Worm (Caenorhabditis elegans) whole organism, early embryonic: ENCODE data around the gene nhr-18.

ENCODE experiments used
- F13C5.2 ChIP-seq: sonication (generic microtip); optimal IDR thresholded peaks from 2 replicates; lab custom pipeline; 2017; ENCODE audit warnings: mild to moderate bottlenecking, missing genetic modification characterization, inconsistent platforms, missing compliant biosample characterization
- aly-1 ChIP-seq: sonication (generic microtip); optimal IDR thresholded peaks from 2 replicates; lab custom pipeline; 2016; ENCODE audit warnings: missing genetic modification characterization, missing compliant biosample characterization
- ama-1 ChIP-seq: fragments of 150-350 bp; optimal IDR thresholded peaks from 2 replicates; lab custom pipeline; 2014
- ceh-36 ChIP-seq: sonication (generic microtip); optimal IDR thresholded peaks from 2 replicates; lab custom pipeline; 2016; ENCODE audit warnings: missing genetic modification characterization, inconsistent platforms, missing compliant biosample characterization
- flt-1 ChIP-seq: fragments of 200-800 bp; sonication (Bioruptor generic); IDR thresholded peaks from 2 replicates; pipeline ENCODE4 v1.3.6; 2022; ENCODE audit warnings: missing genetic modification characterization, missing compliant biosample characterization
- hnd-1 ChIP-seq: sonication (generic microtip); optimal IDR thresholded peaks from 2 replicates; lab custom pipeline; 2016; ENCODE audit warnings: missing genetic modification characterization, missing compliant biosample characterization
- pes-1 ChIP-seq: fragments of 200-800 bp; sonication (Bioruptor generic); IDR thresholded peaks from 2 replicates; pipeline ENCODE4 v1.3.6; 2022; ENCODE audit warnings: missing genetic modification reagents, missing genetic modification characterization, missing compliant biosample characterization
- scrt-1 ChIP-seq: fragments of 200-800 bp; sonication (Bioruptor generic); IDR thresholded peaks from 2 replicates; pipeline ENCODE4 v1.3.6; 2022; ENCODE audit warnings: missing genetic modification characterization, missing compliant biosample characterization
- tbx-11 ChIP-seq: fragments of 200-800 bp; sonication (Bioruptor generic); IDR thresholded peaks from 2 replicates; pipeline ENCODE4 v1.3.6; 2022; ENCODE audit warnings: missing genetic modification characterization, missing compliant biosample characterization
- tra-4 ChIP-seq: sonication (generic microtip); optimal IDR thresholded peaks from 2 replicates; lab custom pipeline; 2017; ENCODE audit warnings: missing genetic modification characterization, missing compliant biosample characterization

- TF ChIP-seq ama-1 (lab: Kevin White, UChicago), result no peak
- TF ChIP-seq flt-1 (GFP tag; lab: Robert Waterston, UW), result no peak
- no peak for TF ChIP-seq pes-1 (GFP tag; lab: Robert Waterston, UW)
- no peak for TF ChIP-seq hnd-1 (tag; lab: Kevin White, UChicago)
- no peak for TF ChIP-seq tbx-11 (GFP tag; lab: Robert Waterston, UW)
- TF ChIP-seq F13C5.2, result no peak
- TF ChIP-seq ceh-36 (tag; lab: Kevin White, UChicago), result no peak
- no peak for TF ChIP-seq aly-1
- TF ChIP-seq tra-4 (tag; lab: Kevin White, UChicago), result no peak
- no peak for TF ChIP-seq scrt-1 (GFP tag; lab: Robert Waterston, UW)
Observed at ce11 chrV:2199594-2199993, 27.4 kb upstream of the nhr-18 start.
